Worm (Caenorhabditis elegans) whole organism, early embryonic: Measurements from ENCODE around the gene R52.4.

Experiments
- aly-1 ChIP-seq: sonication (generic microtip); optimal IDR thresholded peaks from 2 replicates; lab custom pipeline; 2016; ENCODE audit warnings: missing genetic modification characterization, missing compliant biosample characterization
- ama-1 ChIP-seq: fragments of 150-350 bp; optimal IDR thresholded peaks from 2 replicates; lab custom pipeline; 2014
- ets-7 ChIP-seq: sonication (generic microtip); optimal IDR thresholded peaks from 2 replicates; lab custom pipeline; 2016; ENCODE audit warnings: missing genotype, missing genetic modification characterization, missing compliant biosample characterization
- hmg-4 ChIP-seq: fragments of 200-800 bp; sonication (Bioruptor generic); optimal IDR thresholded peaks from 2 replicates; lab custom pipeline; 2018; ENCODE audit warnings: mild to moderate bottlenecking, missing genetic modification characterization, missing compliant biosample characterization
- pes-1 ChIP-seq: fragments of 200-800 bp; sonication (Bioruptor generic); IDR thresholded peaks from 2 replicates; pipeline ENCODE4 v1.3.6; 2022; ENCODE audit warnings: missing genetic modification reagents, missing genetic modification characterization, missing compliant biosample characterization
- tbx-11 ChIP-seq: fragments of 200-800 bp; sonication (Bioruptor generic); IDR thresholded peaks from 2 replicates; pipeline ENCODE4 v1.3.6; 2022; ENCODE audit warnings: missing genetic modification characterization, missing compliant biosample characterization

DNA sequence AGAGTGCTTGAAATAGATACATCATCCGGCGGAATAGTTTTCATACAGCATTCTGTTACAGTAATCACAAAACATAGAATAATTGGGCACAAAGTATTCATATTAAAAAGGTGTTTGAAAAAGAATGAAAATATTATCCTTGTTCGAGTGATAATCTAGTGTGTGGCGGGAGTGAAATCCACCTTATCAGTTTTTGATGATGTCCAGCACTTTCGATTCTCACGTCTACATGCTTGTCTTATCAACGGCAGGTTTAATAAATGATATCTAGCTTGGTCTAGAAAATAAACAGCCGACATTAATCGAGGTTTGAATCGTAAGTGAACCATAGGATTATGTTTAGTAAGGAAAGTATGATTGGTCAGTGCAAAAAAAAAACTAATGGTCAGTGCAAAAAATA lies 1.7 kb upstream of the R52.4 start, which contains the start of gene R52.5:
- TF ChIP-seq ama-1 (lab: Kevin White, UChicago) (no peak), ets-7 (tag; lab: Kevin White, UChicago) (no peak), aly-1 (tag; lab: Kevin White, UChicago) (no peak), tbx-11 (GFP tag; lab: Robert Waterston, UW) (no peak), hmg-4 (GFP tag; lab: Kevin White, UChicago) (no peak), pes-1 (GFP tag; lab: Robert Waterston, UW) (no peak)
